Worm (Caenorhabditis elegans): ENCODE measurements around the gene K10H10.10.
A peak's percentile ranks its signal among the peaks of the same experiment; 100 is the strongest.

Gene K10H10.10

DNA sequence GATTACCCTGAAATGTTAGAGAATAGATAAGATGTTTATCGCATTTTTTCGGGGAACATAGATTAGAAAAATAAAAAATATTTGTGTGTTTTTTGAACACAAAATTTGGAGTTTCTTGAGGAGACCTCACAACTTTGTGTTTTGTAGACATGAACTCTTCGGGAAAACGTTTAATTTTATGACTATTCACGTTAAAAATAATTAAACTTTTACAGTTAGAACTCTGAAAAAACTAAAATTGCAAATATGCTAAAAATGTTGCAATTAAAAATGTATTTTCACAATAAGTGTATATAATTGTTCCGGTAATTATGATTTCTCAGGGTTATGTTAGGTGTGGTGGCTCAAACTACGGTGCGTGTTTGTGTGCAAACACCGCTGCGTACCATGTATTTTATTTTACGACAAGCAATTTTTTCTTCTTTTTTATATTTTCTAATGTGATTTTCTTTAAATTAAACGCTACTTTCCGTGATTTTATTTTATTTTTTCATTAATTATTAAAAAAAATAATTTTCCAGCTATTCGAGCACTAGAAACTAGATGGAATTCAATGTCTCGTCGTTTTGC is 20.8 kb downstream of the K10H10.10 start, which contains the start of the genes F57C2.5 and spat-1 (continued):
- TF ChIP-seq nhr-19 (GFP tag; conservative IDR thresholded peaks at IDR 0.05) (peak; percentile 69), egl-27 (tag; optimal IDR thresholded peaks at IDR 0.05) (no peak), ceh-8 (GFP tag; optimal IDR thresholded peaks at IDR 0.05) (no peak), unc-98 (GFP tag; IDR thresholded peaks at IDR 0.05) (peak; percentile 21; the same call in 1 of the 2 replicates), efl-3 (GFP tag; optimal IDR thresholded peaks at IDR 0.05) (no peak), snu-23 (GFP tag; optimal IDR thresholded peaks at IDR 0.05) (peak; percentile 88), tlp-1 (tag; optimal IDR thresholded peaks at IDR 0.05) (no peak)

DNA sequence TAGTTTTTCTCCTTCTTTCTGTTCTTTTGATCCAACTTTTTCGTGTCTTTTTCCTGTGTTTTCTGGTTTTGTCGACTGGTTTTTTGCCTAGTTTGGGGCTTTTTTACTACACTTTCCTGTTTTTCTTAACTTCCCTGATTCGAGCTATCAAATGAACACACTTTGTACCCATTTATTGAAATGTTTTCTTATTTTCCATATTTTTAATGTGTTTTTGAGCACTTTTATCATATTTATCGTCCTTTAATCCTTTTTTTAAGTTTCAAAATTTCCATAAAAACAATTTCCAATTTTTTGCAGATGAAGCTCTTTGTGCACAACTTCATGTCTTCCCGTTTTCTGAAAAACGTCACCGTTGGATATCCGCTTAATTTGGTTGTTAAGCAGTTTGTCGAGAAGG is 26.4 kb downstream of the K10H10.10 start, which contains the start of gene C04H5.1:
C04H5.1 (plus strand) TSS at position 301 of the 400 bp plus-strand sequence.
- TF ChIP-seq ama-1 (optimal IDR thresholded peaks at IDR 0.05), result no peak
- TF ChIP-seq fkh-10 (GFP tag; optimal IDR thresholded peaks at IDR 0.05), result no peak
- no peak for TF ChIP-seq xbp-1 (tag; optimal IDR thresholded peaks at IDR 0.05)
- TF ChIP-seq nhr-71 (tag; optimal IDR thresholded peaks at IDR 0.05), result no peak
- TF ChIP-seq irx-1 (tag; optimal IDR thresholded peaks at IDR 0.05), result no peak
- no peak for TF ChIP-seq alr-1 (tag; optimal IDR thresholded peaks at IDR 0.05; ENCODE audit: borderline replicate concordance)
- TF ChIP-seq hlh-17 (GFP tag; optimal IDR thresholded peaks at IDR 0.05; ENCODE audit: borderline replicate concordance), result no peak
- no peak for TF ChIP-seq egl-13 (tag; optimal IDR thresholded peaks at IDR 0.05)
- no peak for TF ChIP-seq lin-39 (tag; optimal IDR thresholded peaks at IDR 0.05)
- TF ChIP-seq lir-3 (tag; optimal IDR thresholded peaks at IDR 0.05; ENCODE audit: poor library complexity), result no peak
- no peak for TF ChIP-seq tlp-1 (tag; optimal IDR thresholded peaks at IDR 0.05)
- TF ChIP-seq nhr-12 (tag; optimal IDR thresholded peaks at IDR 0.05), result no peak
- no peak for TF ChIP-seq unc-62 (GFP tag; optimal IDR thresholded peaks at IDR 0.05)

DNA sequence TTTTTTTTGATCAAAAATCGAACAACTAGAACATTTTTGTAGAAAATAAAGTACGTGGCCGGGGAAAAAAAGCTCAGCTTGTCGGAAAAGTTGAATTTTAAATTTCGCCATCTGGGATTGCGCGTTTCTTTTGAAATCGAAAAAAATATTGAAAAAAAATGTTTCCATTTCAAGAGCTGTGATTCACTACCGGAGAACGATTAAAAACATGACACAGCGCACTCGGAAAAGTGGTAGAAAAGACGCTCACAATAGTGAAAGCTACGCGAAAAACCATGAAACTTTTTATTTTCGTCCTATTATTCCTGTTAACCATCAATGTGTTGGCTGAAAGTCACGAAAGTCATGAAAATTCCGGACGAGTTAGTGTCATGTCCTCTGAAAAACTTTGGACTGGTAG is 30.2 kb downstream of the K10H10.10 start, which contains the start of the genes clec-147 and C04H5.7:
clec-147 (minus strand) TSS at position 101 of the 400 bp plus-strand sequence.
C04H5.7 (plus strand) TSS at position 219 of the 400 bp plus-strand sequence.
- no peak for TF ChIP-seq vab-15 (tag; optimal IDR thresholded peaks at IDR 0.05)
- no peak for TF ChIP-seq efl-1 (optimal IDR thresholded peaks at IDR 0.05)
- peak in 1 of 2 experiments; percentile 51 for TF ChIP-seq efl-1 (GFP tag; optimal IDR thresholded peaks at IDR 0.05 in 1 of 2)

DNA sequence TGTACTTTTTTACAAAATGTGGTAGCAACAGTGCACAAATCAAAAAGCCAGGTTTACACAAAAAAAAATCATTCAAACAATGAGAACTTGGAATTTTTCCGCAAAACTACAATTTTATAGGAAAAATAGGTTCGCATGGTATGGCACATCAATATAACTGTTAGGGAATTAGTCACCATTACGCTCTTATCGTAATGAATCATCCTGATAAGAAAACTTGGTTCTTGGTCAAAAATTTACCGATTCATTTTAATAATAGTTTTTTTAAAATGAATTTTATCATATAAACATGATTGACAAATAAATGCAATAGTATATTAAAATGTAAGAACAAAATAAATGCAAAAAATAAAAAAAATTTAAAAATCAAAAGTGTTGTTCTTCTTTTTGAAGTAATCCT is 33.0 kb downstream of the K10H10.10 start:
- no peak for TF ChIP-seq mep-1 (tag; optimal IDR thresholded peaks at IDR 0.05)
- peak; percentile 12 for TF ChIP-seq elt-2 (tag; optimal IDR thresholded peaks at IDR 0.05)

DNA sequence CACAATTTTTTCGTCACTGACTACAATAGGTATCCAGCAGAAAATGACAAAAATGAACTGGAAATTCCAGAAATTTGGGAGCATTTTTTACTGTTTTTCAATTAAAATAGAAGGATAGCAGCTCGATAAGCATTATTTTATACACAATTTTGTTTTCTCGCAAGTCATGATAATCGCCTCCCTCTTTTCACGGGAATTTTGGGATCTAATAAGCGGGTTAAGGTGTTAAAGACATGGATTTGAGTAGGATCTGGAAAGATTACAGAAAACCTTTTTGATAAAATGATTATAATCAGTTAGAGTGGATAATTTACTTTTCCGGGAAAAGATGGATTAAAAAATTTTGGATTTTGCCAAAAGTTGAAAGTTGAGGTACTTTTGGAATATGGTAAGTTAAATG is 41.1 kb downstream of the K10H10.10 start, which contains the start of gene gcy-29:
gcy-29 (minus strand) TSS at position 101 of the 400 bp plus-strand sequence.
- peak; percentile 28 for TF ChIP-seq egl-13 (tag; optimal IDR thresholded peaks at IDR 0.05)
- TF ChIP-seq Y116A8C.19 (tag; optimal IDR thresholded peaks at IDR 0.05; ENCODE audit: borderline replicate concordance), result no peak
- peak; percentile 81 for TF ChIP-seq dsc-1 (tag; optimal IDR thresholded peaks at IDR 0.05)

DNA sequence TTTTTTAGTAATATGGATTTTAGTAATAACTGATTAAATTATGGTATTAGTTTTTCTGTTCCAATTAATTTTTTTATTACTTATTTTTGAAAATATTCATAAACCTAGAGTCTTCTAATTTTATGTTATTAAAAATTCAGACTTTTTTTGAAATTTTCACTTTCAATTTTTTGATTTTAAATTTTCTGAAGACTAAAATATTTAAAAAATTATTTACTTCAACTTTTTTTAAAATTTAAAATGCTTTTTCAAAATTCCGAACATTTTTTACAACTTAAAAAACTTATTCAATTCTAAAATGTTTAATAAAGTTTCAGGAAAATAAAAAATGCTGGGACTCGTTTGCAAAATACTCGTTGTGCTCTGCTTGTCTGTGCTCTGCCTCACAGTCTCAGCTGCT is 43.0 kb downstream of the K10H10.10 start, which contains the start of gene nlp-41:
nlp-41 (plus strand) TSS at position 301 of the 400 bp plus-strand sequence.
- TF ChIP-seq nhr-19 (GFP tag; conservative IDR thresholded peaks at IDR 0.05), result no peak
- no peak for TF ChIP-seq C34B4.2 (tag; optimal IDR thresholded peaks at IDR 0.05)

DNA sequence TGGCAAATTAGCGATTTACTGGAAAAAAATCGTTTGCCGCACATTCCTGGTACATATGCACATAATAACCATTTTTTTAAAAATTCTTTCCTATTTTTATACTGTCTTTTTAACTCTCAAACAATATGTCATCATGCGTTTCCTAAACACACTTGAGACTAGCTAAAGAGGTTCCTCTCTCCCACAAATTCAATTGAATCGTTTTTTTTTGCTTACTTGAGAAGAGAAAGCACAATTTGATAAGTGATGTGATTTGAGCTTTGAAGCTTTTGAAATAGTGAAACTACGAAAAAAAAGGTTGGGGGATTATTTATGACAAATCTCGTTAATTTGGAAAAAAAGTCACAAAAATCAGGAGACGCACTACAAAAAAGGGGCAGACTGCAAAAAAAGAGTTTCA is 47.5 kb downstream of the K10H10.10 start:
- TF ChIP-seq elt-2 (tag; optimal IDR thresholded peaks at IDR 0.05) (no peak), fkh-10 (GFP tag; optimal IDR thresholded peaks at IDR 0.05) (peak; percentile 55)

Data from whole organism, L1 larva.